Worm (Caenorhabditis elegans): Measurements from ENCODE around the gene Y48B6A.5.

- TF ChIP-seq ttx-3 (tag; optimal IDR thresholded peaks at IDR 0.05): no peak
- no peak for TF ChIP-seq pros-1 (tag; optimal IDR thresholded peaks at IDR 0.05)
- TF ChIP-seq ahr-1 (tag; optimal IDR thresholded peaks at IDR 0.05): no peak
- no peak for TF ChIP-seq pha-2 (tag; optimal IDR thresholded peaks at IDR 0.05)
- no peak for TF ChIP-seq pqm-1 (tag; optimal IDR thresholded peaks at IDR 0.05)
- no peak for TF ChIP-seq lin-11 (tag; optimal IDR thresholded peaks at IDR 0.05)
Observed at ce11 chrII:14132733-14133132, 42.3 kb downstream of the Y48B6A.5 start, which contains the start of gene algn-3.

Data from whole organism, late embryonic.